Fruit fly (Drosophila melanogaster): ENCODE results near the gene rux.

Gene rux

dm6 chrX:6000747-6001426 lies 36.7 kb downstream of the rux start, which contains the start of gene CG4766 (continued):
- no peak for TF ChIP-seq zen2 (GFP tag; IDR thresholded peaks at IDR 0.05; ENCODE audit: partially characterized antibody)
- peak; percentile 61 for TF ChIP-seq CG12071 (GFP tag; optimal IDR thresholded peaks at IDR 0.05)
- TF ChIP-seq Med (GFP tag), result peak; percentile 89
- peak; percentile 74 for TF ChIP-seq Usf (GFP tag; optimal IDR thresholded peaks at IDR 0.05)
- peak; percentile 69 for TF ChIP-seq Lhr (GFP tag; optimal IDR thresholded peaks at IDR 0.05)
- peak; percentile 65 for TF ChIP-seq sim (GFP tag; IDR thresholded peaks at IDR 0.05)
- TF ChIP-seq crp (GFP tag; optimal IDR thresholded peaks at IDR 0.05), result peak in 1 of 2 experiments; percentile 40
- TF ChIP-seq CG1602 (GFP tag; optimal IDR thresholded peaks at IDR 0.05), result peak; percentile 85
- no peak; the same call in 1 of the 2 replicates for TF ChIP-seq Lim3 (GFP tag; IDR thresholded peaks at IDR 0.05)
- TF ChIP-seq Dp (GFP tag; optimal IDR thresholded peaks at IDR 0.05), result no peak
- TF ChIP-seq E2f2 (GFP tag; IDR thresholded peaks at IDR 0.05), result peak; percentile 69
- TF ChIP-seq CG3407 (GFP tag; optimal IDR thresholded peaks at IDR 0.05), result peak; percentile 78
- peak; percentile 70 for TF ChIP-seq Atf3 (GFP tag; optimal IDR thresholded peaks at IDR 0.05)
- peak; percentile 57 for TF ChIP-seq kah (GFP tag; optimal IDR thresholded peaks at IDR 0.05)
- peak; percentile 5 for TF ChIP-seq MESR4 (GFP tag; optimal IDR thresholded peaks at IDR 0.05)
- peak; percentile 61 for TF ChIP-seq nom (GFP tag; optimal IDR thresholded peaks at IDR 0.05)
- TF ChIP-seq CG5245 (GFP tag; optimal IDR thresholded peaks at IDR 0.05), result peak; percentile 74
- TF ChIP-seq CG8924 (tag; optimal IDR thresholded peaks at IDR 0.05), result peak; percentile 90
- peak in 1 of 2 experiments; percentile 47 for TF ChIP-seq tll (GFP tag; optimal IDR thresholded peaks at IDR 0.05)
- peak; percentile 69 for TF ChIP-seq NfI (GFP tag; optimal IDR thresholded peaks at IDR 0.05)
- TF ChIP-seq CG10654 (GFP tag; optimal IDR thresholded peaks at IDR 0.05), result peak; percentile 72
- TF ChIP-seq tx (GFP tag; optimal IDR thresholded peaks at IDR 0.05), result peak; percentile 78
- peak; percentile 81 for TF ChIP-seq lmd (GFP tag; IDR thresholded peaks at IDR 0.05)
- TF ChIP-seq ems (GFP tag; optimal IDR thresholded peaks at IDR 0.05), result peak; percentile 74
- peak; percentile 89 for TF ChIP-seq Camta (GFP tag; optimal IDR thresholded peaks at IDR 0.05)
- peak; percentile 92 for TF ChIP-seq dmrt99B (tag; optimal IDR thresholded peaks at IDR 0.05)
- TF ChIP-seq abd-A (tag; optimal IDR thresholded peaks at IDR 0.05), result peak; percentile 74
- TF ChIP-seq CG13775 (GFP tag; optimal IDR thresholded peaks at IDR 0.05), result peak; percentile 87
- peak; percentile 79 for TF ChIP-seq sisA (GFP tag; IDR thresholded peaks at IDR 0.05)
- TF ChIP-seq CG17385 (GFP tag; optimal IDR thresholded peaks at IDR 0.05), result peak; percentile 75
- peak; percentile 80 for TF ChIP-seq CG14050 (GFP tag; IDR thresholded peaks at IDR 0.05)
- TF ChIP-seq Sry-δ (GFP tag; optimal IDR thresholded peaks at IDR 0.05), result peak; percentile 36
- peak; percentile 96 for TF ChIP-seq HLHmδ (GFP tag; optimal IDR thresholded peaks at IDR 0.05)
- TF ChIP-seq Gug (GFP tag; IDR thresholded peaks at IDR 0.05), result peak; percentile 48; the same call in 3 of the 4 replicates
- peak; percentile 75 for TF ChIP-seq CG18619 (GFP tag; optimal IDR thresholded peaks at IDR 0.05)
- peak; percentile 51; the same call in 1 of the 3 replicates for TF ChIP-seq Mrtf (GFP tag; IDR thresholded peaks at IDR 0.05)
- TF ChIP-seq crol (GFP tag; IDR thresholded peaks at IDR 0.05), result no peak
- TF ChIP-seq CG8478 (optimal IDR thresholded peaks at IDR 0.05), result no peak
- no peak for TF ChIP-seq CG7745 (tag; optimal IDR thresholded peaks at IDR 0.05)
- TF ChIP-seq CG7987 (GFP tag; optimal IDR thresholded peaks at IDR 0.05), result peak; percentile 40
- TF ChIP-seq bowl (GFP tag; IDR thresholded peaks at IDR 0.05), result peak; percentile 44; the same call in 1 of the 2 replicates
- peak; percentile 90 for TF ChIP-seq CG4424 (GFP tag; optimal IDR thresholded peaks at IDR 0.05)
- TF ChIP-seq maf-S (GFP tag; optimal IDR thresholded peaks at IDR 0.05), result peak; percentile 61
- TF ChIP-seq nerfin-2 (GFP tag; IDR thresholded peaks at IDR 0.05; ENCODE audit: partially characterized antibody), result no peak
- TF ChIP-seq CG14965 (GFP tag; optimal IDR thresholded peaks at IDR 0.05; ENCODE audit: borderline replicate concordance), result no peak
- TF ChIP-seq Xrp1 (GFP tag; IDR thresholded peaks at IDR 0.05), result peak; percentile 92
- TF ChIP-seq CG13894 (tag; optimal IDR thresholded peaks at IDR 0.05), result peak; percentile 36
- peak; percentile 35 for TF ChIP-seq MTF-1 (GFP tag; optimal IDR thresholded peaks at IDR 0.05; ENCODE audit: borderline replicate concordance)
- TF ChIP-seq sens-2 (GFP tag; IDR thresholded peaks at IDR 0.05), result peak; percentile 57; the same call in 1 of the 2 replicates

Measured in whole organism, embryonic.